Fruit fly (Drosophila melanogaster): ENCODE measurements around the gene Remo.

DNA sequence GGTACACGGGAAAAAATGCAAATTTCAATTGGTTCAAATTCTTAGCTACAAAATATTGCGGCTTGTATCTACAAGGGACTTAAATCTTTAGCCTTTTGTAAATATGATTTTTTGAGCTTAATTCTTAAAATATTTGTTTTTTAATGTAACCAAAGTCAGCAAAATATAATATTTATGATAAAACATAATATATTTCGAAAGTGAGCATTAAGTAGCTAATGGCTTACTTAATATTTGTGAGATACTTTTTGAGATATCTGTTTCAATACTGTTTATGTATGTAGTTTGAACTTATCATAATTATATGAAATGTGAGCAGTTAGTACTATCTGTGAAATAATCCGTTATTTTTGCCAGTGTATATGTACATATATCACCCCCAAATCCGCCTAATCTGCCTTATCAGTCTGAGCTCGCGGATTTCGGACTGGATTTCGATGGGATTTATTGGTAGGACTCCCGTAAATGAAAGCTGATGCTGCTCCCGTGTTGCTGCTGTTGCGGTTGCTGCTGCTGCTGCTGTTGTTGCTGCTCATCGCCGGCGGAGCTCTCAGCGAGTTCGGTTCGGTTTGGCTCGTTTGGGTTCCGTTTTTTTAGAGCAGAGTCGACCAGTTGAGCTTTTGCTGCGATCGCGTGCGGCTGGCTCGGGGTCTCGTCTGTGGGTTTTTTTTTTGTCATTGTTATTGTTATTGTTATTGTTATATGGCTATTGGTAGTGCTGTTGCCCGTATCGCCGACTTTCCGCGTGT is 33.0 kb downstream of the Remo start:
- no peak for TF ChIP-seq EcR (GFP tag; optimal IDR thresholded peaks at IDR 0.05)
- TF ChIP-seq psq (optimal IDR thresholded peaks at IDR 0.05): no peak
- no peak for TF ChIP-seq Dll (optimal IDR thresholded peaks at IDR 0.05)
- no peak for TF ChIP-seq CG8478 (optimal IDR thresholded peaks at IDR 0.05)

Measured in whole organism.